Fruit fly (Drosophila melanogaster) whole organism, prepupa: ENCODE results near the gene CG1662.

Experiments used
- Blimp-1 ChIP-seq: fragments of 200-800 bp; sonication (Bioruptor generic); optimal IDR thresholded peaks from 3 replicates; lab custom pipeline; 2017; ENCODE audit warnings: missing biosample characterization, missing genetic modification characterization, mild to moderate bottlenecking, moderate library complexity, missing genetic modification reagents
- CG10631 ChIP-seq: fragments of 200-800 bp; sonication (Bioruptor generic); optimal IDR thresholded peaks from 2 replicates; lab custom pipeline; 2016; ENCODE audit warnings: missing biosample characterization, missing genetic modification characterization
- CG10669 ChIP-seq: fragments of 200-800 bp; sonication (Bioruptor generic); optimal IDR thresholded peaks from 3 replicates; lab custom pipeline; 2018; ENCODE audit warnings: missing biosample characterization, mild to moderate bottlenecking, missing genetic modification characterization, moderate library complexity
- CG11762 ChIP-seq: fragments of 200-800 bp; sonication (Bioruptor generic); optimal IDR thresholded peaks from 3 replicates; lab custom pipeline; 2016; ENCODE audit warnings: missing biosample characterization, missing genetic modification characterization; ENCODE audit not compliant: insufficient read depth
- CG15336 ChIP-seq: fragments of 200-800 bp; sonication (Bioruptor generic); IDR thresholded peaks from 2 replicates; pipeline ENCODE4 v1.3.6; 2022; ENCODE audit warnings: missing biosample characterization, missing genetic modification characterization
- CG1621 ChIP-seq: fragments of 200-800 bp; sonication (Bioruptor generic); optimal IDR thresholded peaks from 3 replicates; lab custom pipeline; 2018; ENCODE audit warnings: missing biosample characterization, mild to moderate bottlenecking, missing genetic modification characterization
- CG3032 ChIP-seq: fragments of 200-800 bp; optimal IDR thresholded peaks from 2 replicates; lab custom pipeline; 2019; ENCODE audit warnings: missing biosample characterization, mild to moderate bottlenecking, missing genetic modification characterization, moderate library complexity
- CG31627 ChIP-seq: fragments of 200-800 bp; sonication (Bioruptor generic); optimal IDR thresholded peaks from 3 replicates; lab custom pipeline; 2016; ENCODE audit warnings: missing biosample characterization, missing genetic modification characterization
- CG32006 ChIP-seq: fragments of 200-800 bp; sonication (Bioruptor generic); optimal IDR thresholded peaks from 3 replicates; lab custom pipeline; 2017; ENCODE audit warnings: missing biosample characterization, mild to moderate bottlenecking, missing genetic modification characterization
- CG3919 ChIP-seq: fragments of 200-800 bp; sonication (Bioruptor generic); optimal IDR thresholded peaks from 3 replicates; lab custom pipeline; 2016; ENCODE audit warnings: missing biosample characterization, missing genetic modification characterization
- CG6276 ChIP-seq: fragments of 200-800 bp; sonication (Bioruptor generic); optimal IDR thresholded peaks from 2 replicates; lab custom pipeline; 2017; ENCODE audit warnings: missing biosample characterization, mild to moderate bottlenecking, missing genetic modification characterization
- CG6792 ChIP-seq: fragments of 200-800 bp; sonication (Bioruptor generic); optimal IDR thresholded peaks from 3 replicates; lab custom pipeline; 2016; ENCODE audit warnings: missing biosample characterization, missing genetic modification characterization
- CG8119 ChIP-seq: fragments of 200-800 bp; sonication (Bioruptor generic); IDR thresholded peaks from 3 replicates; pipeline ENCODE4 v1.3.6; 2022; ENCODE audit warnings: missing biosample characterization, missing genetic modification characterization
- CG8632 ChIP-seq: fragments of 200-800 bp; sonication (Bioruptor generic); optimal IDR thresholded peaks from 3 replicates; lab custom pipeline; 2016; ENCODE audit warnings: missing biosample characterization, missing genetic modification characterization
- CG9139 ChIP-seq: fragments of 200-800 bp; sonication (Bioruptor generic); optimal IDR thresholded peaks from 3 replicates; lab custom pipeline; 2017; ENCODE audit warnings: missing biosample characterization, mild to moderate bottlenecking, missing genetic modification characterization
- Eip75B ChIP-seq: fragments of 200-800 bp; sonication (Bioruptor generic); optimal IDR thresholded peaks from 3 replicates; lab custom pipeline; 2016; ENCODE audit warnings: missing biosample characterization, missing genetic modification characterization
- Eip78C ChIP-seq: fragments of 200-800 bp; sonication (Bioruptor generic); peaks from one replicate; lab custom pipeline; 2016; ENCODE audit warnings: missing biosample characterization, missing genetic modification characterization
- Ets21C ChIP-seq: fragments of 200-800 bp; sonication (Bioruptor generic); optimal IDR thresholded peaks from 3 replicates; lab custom pipeline; 2016; ENCODE audit warnings: missing biosample characterization, missing genetic modification characterization
- Gug ChIP-seq: fragments of 200-800 bp; sonication (Bioruptor generic); IDR thresholded peaks from 2 replicates; pipeline ENCODE4 v1.3.6; 2022; ENCODE audit warnings: missing biosample characterization, missing genetic modification characterization
- Hr39 ChIP-seq: fragments of 200-800 bp; sonication (Bioruptor generic); optimal IDR thresholded peaks from 2 replicates; lab custom pipeline; 2016; ENCODE audit warnings: missing biosample characterization, missing genetic modification characterization
- Hr4 ChIP-seq: fragments of 200-800 bp; sonication (Bioruptor generic); optimal IDR thresholded peaks from 3 replicates; lab custom pipeline; 2016; ENCODE audit warnings: missing biosample characterization, missing genetic modification characterization
- Lpt ChIP-seq: fragments of 200-800 bp; sonication (Bioruptor generic); optimal IDR thresholded peaks from 3 replicates; lab custom pipeline; 2016; ENCODE audit warnings: missing biosample characterization, missing genetic modification characterization
- Met ChIP-seq: fragments of 200-800 bp; sonication (Bioruptor generic); optimal IDR thresholded peaks from 3 replicates; lab custom pipeline; 2016; ENCODE audit warnings: missing biosample characterization, missing genetic modification characterization
- Smox ChIP-seq: fragments of 200-800 bp; sonication (Bioruptor generic); optimal IDR thresholded peaks from 3 replicates; lab custom pipeline; 2016; ENCODE audit warnings: missing biosample characterization, missing genetic modification characterization
- Sox102F ChIP-seq: fragments of 200-800 bp; sonication (Bioruptor generic); optimal IDR thresholded peaks from 2 replicates; lab custom pipeline; 2016; ENCODE audit warnings: missing biosample characterization, mild to moderate bottlenecking, missing genetic modification characterization
- Sox14 ChIP-seq: fragments of 200-800 bp; sonication (Bioruptor generic); optimal IDR thresholded peaks from 3 replicates; lab custom pipeline; 2016; ENCODE audit warnings: missing biosample characterization, missing genetic modification characterization
- cyc ChIP-seq: fragments of 200-800 bp; sonication (Bioruptor generic); optimal IDR thresholded peaks from 3 replicates; lab custom pipeline; 2016; ENCODE audit warnings: missing biosample characterization, missing genetic modification characterization
- eg ChIP-seq: fragments of 200-800 bp; sonication (Bioruptor generic); IDR thresholded peaks from 3 replicates; pipeline ENCODE4 v1.3.6; 2022; ENCODE audit warnings: missing biosample characterization, missing genetic modification characterization
- esn ChIP-seq: fragments of 200-800 bp; sonication (Bioruptor generic); optimal IDR thresholded peaks from 2 replicates; lab custom pipeline; 2016; ENCODE audit warnings: missing biosample characterization, mild to moderate bottlenecking, missing genetic modification characterization, moderate library complexity
- fkh ChIP-seq: fragments of 200-800 bp; sonication (Bioruptor generic); optimal IDR thresholded peaks from 3 replicates; lab custom pipeline; 2017; ENCODE audit warnings: missing biosample characterization, mild to moderate bottlenecking, missing genetic modification characterization, moderate library complexity
- lz ChIP-seq: fragments of 200-800 bp; sonication (Bioruptor generic); optimal IDR thresholded peaks from 3 replicates; lab custom pipeline; 2016; ENCODE audit warnings: missing biosample characterization, missing genetic modification characterization
- net ChIP-seq: fragments of 200-800 bp; sonication (Bioruptor generic); optimal IDR thresholded peaks from 3 replicates; lab custom pipeline; 2016; ENCODE audit warnings: missing biosample characterization, missing genetic modification characterization
- salr ChIP-seq, 2 experiments: fragments of 200-800 bp; sonication (Bioruptor generic); optimal IDR thresholded peaks; 3 replicates each; lab custom pipeline; 2016 to 2018; ENCODE audit warnings: missing biosample characterization in 2 of 2, missing genetic modification characterization in 2 of 2, mild to moderate bottlenecking in 1 of 2
- spab ChIP-seq: fragments of 200-800 bp; sonication (Bioruptor generic); optimal IDR thresholded peaks from 2 replicates; lab custom pipeline; 2017; ENCODE audit warnings: missing biosample characterization, mild to moderate bottlenecking, missing genetic modification characterization, missing genetic modification reagents
- ss ChIP-seq, 2 experiments: fragments of 200-800 bp; sonication (Bioruptor generic); optimal IDR thresholded peaks; 2 replicates in 1 of 2; 3 replicates in 1 of 2; lab custom pipeline; 2017 to 2018; ENCODE audit warnings: mild to moderate bottlenecking in 2 of 2, missing biosample characterization in 2 of 2, missing genetic modification characterization in 2 of 2, moderate library complexity in 1 of 2
- svp ChIP-seq: fragments of 200-800 bp; sonication (Bioruptor generic); peaks from one replicate; lab custom pipeline; 2016; ENCODE audit warnings: missing biosample characterization, missing genetic modification characterization
- topi ChIP-seq: fragments of 200-800 bp; sonication (Bioruptor generic); optimal IDR thresholded peaks from 3 replicates; lab custom pipeline; 2016; ENCODE audit warnings: missing biosample characterization, missing genetic modification characterization
- vri ChIP-seq: fragments of 200-800 bp; sonication (Bioruptor generic); optimal IDR thresholded peaks from 3 replicates; lab custom pipeline; 2016; ENCODE audit warnings: missing biosample characterization, mild to moderate bottlenecking, missing genetic modification characterization

The CG1662 gene

DNA sequence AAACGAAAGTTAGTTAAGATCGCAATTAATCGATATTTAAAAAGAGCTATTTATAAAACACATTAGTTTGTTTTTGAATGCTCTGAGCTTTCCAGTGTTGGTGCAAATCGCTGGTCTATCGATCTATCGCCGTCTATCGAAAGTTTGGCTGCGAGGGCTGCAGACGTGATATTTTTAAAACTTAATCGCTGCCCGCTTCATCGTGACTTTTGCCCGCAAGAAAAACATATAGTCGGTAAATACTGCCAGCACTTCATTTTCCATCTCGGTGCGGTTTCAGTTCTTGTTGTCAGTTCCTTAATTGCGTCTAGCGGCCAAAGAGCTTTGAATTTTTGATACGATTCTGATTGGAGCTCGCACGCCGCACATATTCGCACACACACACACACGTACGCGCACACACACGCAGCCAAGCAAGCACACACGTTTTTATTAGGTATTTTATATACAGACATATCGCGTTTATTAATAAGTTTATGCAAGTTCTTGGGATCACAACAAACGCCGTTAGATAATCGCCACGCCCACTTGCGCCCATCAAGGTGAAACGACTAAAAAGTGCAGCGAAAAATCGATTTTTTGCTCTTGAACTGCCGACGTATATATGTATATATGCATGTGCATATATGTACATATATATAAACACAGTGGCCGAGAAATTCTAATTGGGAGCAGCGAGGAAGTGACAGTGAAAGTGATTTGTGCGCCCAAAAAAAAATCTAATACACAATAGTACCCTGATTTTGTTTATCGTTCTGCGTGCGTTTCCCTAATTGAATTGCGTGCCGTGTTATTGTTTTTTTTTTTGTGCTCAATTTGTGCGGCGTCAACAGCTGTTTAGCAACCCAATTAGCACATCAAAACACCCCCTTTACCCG, 16.3 kb upstream of the CG1662 start:
- TF ChIP-seq Hr39 = peak; percentile 34
- no peak for TF ChIP-seq Hr4
- TF ChIP-seq Lpt = peak; percentile 7
- TF ChIP-seq lz (GFP tag; lab: Kevin White, UChicago) = peak; percentile 39
- TF ChIP-seq cyc (GFP tag; lab: Kevin White, UChicago) = peak; percentile 10
- peak; percentile 44 for TF ChIP-seq esn (GFP tag; lab: Kevin White, UChicago)
- no peak for TF ChIP-seq vri
- TF ChIP-seq CG31627 (GFP tag; lab: Kevin White, UChicago) = peak; percentile 28
- TF ChIP-seq Ets21C (GFP tag; lab: Kevin White, UChicago) = peak; percentile 13
- TF ChIP-seq Sox14 = peak; percentile 24
- peak; percentile 40 for TF ChIP-seq Met (GFP tag; lab: Kevin White, UChicago)
- peak; percentile 53 for TF ChIP-seq Eip78C
- TF ChIP-seq topi = peak; percentile 35
- TF ChIP-seq svp = peak; percentile 94
- peak in 1 of 2 experiments; percentile 13 for TF ChIP-seq ss (GFP tag; optimal IDR thresholded peaks at IDR 0.05; lab: Kevin White, UChicago)
- peak; percentile 35 for TF ChIP-seq CG3919 (GFP tag; lab: Kevin White, UChicago)
- TF ChIP-seq CG6792 (GFP tag; lab: Kevin White, UChicago) = peak; percentile 26
- TF ChIP-seq CG6276 (GFP tag; lab: Kevin White, UChicago) = no peak
- TF ChIP-seq CG32006 (GFP tag; lab: Kevin White, UChicago) = no peak

DNA sequence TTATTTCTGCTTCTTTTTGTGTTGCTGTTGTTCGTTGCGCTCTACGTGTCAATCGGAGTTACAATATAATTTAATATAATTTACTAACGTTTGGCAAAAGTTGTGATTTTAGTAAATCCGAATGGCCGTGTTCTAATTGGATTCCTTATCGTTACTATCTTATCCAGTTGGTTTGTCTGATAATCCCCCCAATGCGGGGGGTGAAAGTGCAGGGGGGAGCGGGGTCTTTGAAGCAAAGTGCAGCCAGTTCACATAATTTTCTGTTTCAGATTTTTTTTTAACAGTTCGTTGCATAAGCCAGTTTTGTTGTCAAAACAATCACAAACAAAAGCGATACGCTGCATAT, 15.7 kb upstream of the CG1662 start:
- TF ChIP-seq svp (peak; percentile 45), eg (GFP tag; lab: Robert Waterston, UW) (no peak), cyc (GFP tag; lab: Kevin White, UChicago) (no peak), vri (peak; percentile 66), CG6276 (GFP tag; lab: Kevin White, UChicago) (no peak), Hr39 (no peak), Eip78C (peak; percentile 19), CG11762 (GFP tag; lab: Kevin White, UChicago) (no peak), CG15336 (GFP tag; lab: Robert Waterston, UW) (no peak)

DNA sequence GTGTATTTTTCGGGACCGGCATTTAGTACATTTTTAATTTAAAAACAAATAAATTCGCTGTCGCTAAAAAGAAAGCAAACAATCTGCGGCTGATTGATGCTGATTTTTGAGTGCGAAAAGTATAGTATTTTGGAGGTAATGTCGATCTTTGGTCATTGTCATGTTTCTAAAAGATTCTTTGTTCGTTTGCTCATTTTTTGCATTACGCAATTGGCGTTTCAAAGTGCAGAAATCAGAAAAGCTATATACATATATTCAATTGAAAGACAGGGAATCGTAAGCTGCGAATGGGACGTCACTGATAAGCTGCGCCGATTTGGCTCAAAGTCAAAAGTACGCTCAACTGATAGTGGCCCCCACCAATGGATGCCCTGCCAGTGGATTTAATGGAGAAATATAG, 14.9 kb upstream of the CG1662 start:
- no peak for TF ChIP-seq esn (GFP tag; lab: Kevin White, UChicago)
- TF ChIP-seq vri = peak; percentile 71
- TF ChIP-seq ss (GFP tag; optimal IDR thresholded peaks at IDR 0.05; lab: Kevin White, UChicago) = peak in 1 of 2 experiments; percentile 30
- no peak for TF ChIP-seq CG32006 (GFP tag; lab: Kevin White, UChicago)
- TF ChIP-seq CG3919 (GFP tag; lab: Kevin White, UChicago) = no peak
- no peak for TF ChIP-seq CG10631 (GFP tag; lab: Kevin White, UChicago)
- no peak for TF ChIP-seq CG3032 (tag; lab: Kevin White, UChicago)
- no peak for TF ChIP-seq CG9139 (GFP tag; lab: Kevin White, UChicago)
- TF ChIP-seq Smox = no peak
- TF ChIP-seq Gug (GFP tag; lab: Robert Waterston, UW) = no peak
- TF ChIP-seq CG15336 (GFP tag; lab: Robert Waterston, UW) = no peak
- TF ChIP-seq CG11762 (GFP tag; lab: Kevin White, UChicago) = no peak
- no peak for TF ChIP-seq CG31627 (GFP tag; lab: Kevin White, UChicago)
- no peak for TF ChIP-seq Sox14

DNA sequence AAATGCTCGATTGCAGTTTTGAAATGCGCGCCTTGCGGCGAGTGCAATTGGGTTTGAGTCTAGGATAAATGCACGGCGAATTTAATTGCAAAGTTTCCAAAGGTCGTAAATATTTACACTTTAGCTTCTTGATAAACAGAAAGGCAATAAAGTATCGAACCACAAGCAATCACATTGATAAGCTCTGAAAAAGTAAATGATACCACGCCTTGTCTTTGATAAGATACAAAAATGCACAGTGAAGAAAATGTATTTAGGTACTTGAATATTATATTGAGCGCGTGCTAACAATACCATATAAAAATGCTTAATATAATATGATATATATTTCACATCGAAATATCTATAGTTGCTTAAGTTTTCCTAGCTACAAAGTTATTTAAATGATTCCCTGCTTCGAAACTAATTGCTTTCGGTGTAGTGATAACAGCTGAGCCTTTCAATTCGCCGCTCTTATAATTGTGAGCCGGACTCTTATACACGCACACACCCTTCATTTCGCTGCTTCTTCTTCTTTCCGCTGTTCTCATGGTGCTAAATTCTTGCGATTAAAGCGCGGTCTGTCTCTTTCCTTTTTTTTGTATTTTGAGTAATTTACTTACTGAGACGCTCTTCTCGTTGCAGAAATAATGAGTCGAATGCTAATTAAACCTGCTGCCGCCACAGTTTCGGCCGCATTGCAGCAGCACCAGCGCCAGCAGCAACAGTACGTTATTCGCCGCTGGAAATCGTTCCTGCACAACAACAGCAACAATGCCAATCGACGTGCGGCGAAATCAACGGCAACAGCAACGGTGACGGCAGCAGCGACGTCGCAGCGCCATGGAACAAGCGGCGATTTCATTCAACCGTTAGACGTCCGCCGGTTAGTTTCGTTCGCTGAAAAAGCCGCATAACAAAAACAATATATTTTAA, 13.9 kb upstream of the CG1662 start:
- peak; percentile 65 for TF ChIP-seq Blimp-1 (GFP tag; lab: Kevin White, UChicago)
- peak; percentile 91 for TF ChIP-seq net (GFP tag; lab: Kevin White, UChicago)
- peak; percentile 84 for TF ChIP-seq cyc (GFP tag; lab: Kevin White, UChicago)
- TF ChIP-seq CG6276 (GFP tag; lab: Kevin White, UChicago) = peak; percentile 82
- TF ChIP-seq salr (GFP tag; optimal IDR thresholded peaks at IDR 0.05; lab: Kevin White, UChicago) = peak; percentile 71 to 81
- TF ChIP-seq CG1621 = peak; percentile 80
- peak; percentile 80 for TF ChIP-seq Sox14
- TF ChIP-seq CG8119 (GFP tag; lab: Robert Waterston, UW) = peak; percentile 84
- TF ChIP-seq fkh (GFP tag; lab: Kevin White, UChicago) = peak; percentile 71
- TF ChIP-seq CG11762 (GFP tag; lab: Kevin White, UChicago) = peak; percentile 86
- peak; percentile 82 for TF ChIP-seq CG3032 (tag; lab: Kevin White, UChicago)
- peak; percentile 77 for TF ChIP-seq Hr39
- TF ChIP-seq Sox102F (GFP tag; lab: Kevin White, UChicago) = peak; percentile 84
- peak; percentile 91 for TF ChIP-seq CG8632
- peak; percentile 85 for TF ChIP-seq topi
- TF ChIP-seq CG10669 = peak; percentile 85
- TF ChIP-seq CG10631 (GFP tag; lab: Kevin White, UChicago) = peak; percentile 87
- TF ChIP-seq spab (GFP tag; lab: Kevin White, UChicago) = peak; percentile 80
- peak; percentile 61 for TF ChIP-seq Eip75B
- peak; percentile 89 for TF ChIP-seq CG32006 (GFP tag; lab: Kevin White, UChicago)
- peak; percentile 88 for TF ChIP-seq eg (GFP tag; lab: Robert Waterston, UW)
